Worm (Caenorhabditis elegans) whole organism, mixed stage, embryonic: ENCODE data around the gene C34F6.10.

Experiments used
- ceh-39 ChIP-seq: fragments of 150-350 bp; optimal IDR thresholded peaks from 2 replicates; lab custom pipeline; 2014; ENCODE audit warnings: missing biosample characterization, missing genetic modification characterization
- ceh-83 ChIP-seq: fragments of 200-800 bp; sonication (Bioruptor generic); optimal IDR thresholded peaks from 2 replicates; lab custom pipeline; 2018; ENCODE audit warnings: mild to moderate bottlenecking, missing genetic modification characterization, missing compliant biosample characterization
- elt-3 ChIP-seq: fragments of 150-350 bp; optimal IDR thresholded peaks from 2 replicates; lab custom pipeline; 2014; ENCODE audit warnings: missing biosample characterization, missing genetic modification characterization
- nhr-237 ChIP-seq: fragments of 150-350 bp; optimal IDR thresholded peaks from 2 replicates; lab custom pipeline; 2014; ENCODE audit warnings: missing biosample characterization, missing genetic modification characterization
- nhr-28 ChIP-seq: fragments of 150-350 bp; optimal IDR thresholded peaks from 2 replicates; lab custom pipeline; 2014; ENCODE audit warnings: missing biosample characterization, missing genetic modification characterization
- zip-8 ChIP-seq: fragments of 150-350 bp; optimal IDR thresholded peaks from 2 replicates; lab custom pipeline; 2014; ENCODE audit warnings: missing biosample characterization, missing genetic modification characterization

ce11 chrX:11270882-11271281 is 30.4 kb upstream of the C34F6.10 start, which contains the start of gene ifa-1:
- TF ChIP-seq ceh-39 (no peak), zip-8 (tag; lab: Kevin White, UChicago) (no peak), elt-3 (tag; lab: Kevin White, UChicago) (no peak), nhr-237 (no peak), nhr-28 (tag; lab: Kevin White, UChicago) (no peak), ceh-83 (no peak)
